Worm (Caenorhabditis elegans): ENCODE data around the gene hot-9.

DNA sequence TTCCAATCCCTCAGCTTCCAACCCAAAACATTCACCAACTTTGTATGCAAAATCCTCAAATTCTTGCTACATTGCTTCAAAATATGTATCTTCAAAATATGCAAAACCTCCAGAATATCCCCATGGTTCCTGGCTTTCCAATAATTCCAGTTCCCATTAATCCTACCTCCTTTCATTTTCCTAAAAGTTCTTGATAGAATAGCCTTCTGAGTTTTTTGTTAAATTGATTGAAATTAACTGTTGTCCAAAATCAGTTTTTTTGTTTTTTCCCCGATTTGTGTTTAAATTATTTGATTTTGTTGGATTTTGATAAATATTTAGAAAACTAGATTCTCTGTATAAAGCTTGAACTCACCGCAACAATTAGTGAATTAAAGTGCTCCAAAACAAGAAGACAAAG, 40.1 kb downstream of the hot-9 start:
- TF ChIP-seq pes-1 (GFP tag; IDR thresholded peaks at IDR 0.05) (no peak), aly-1 (tag; optimal IDR thresholded peaks at IDR 0.05) (no peak)

Data from whole organism, early embryonic.